Worm (Caenorhabditis elegans) whole organism, L4/young adult: ENCODE data around the gene clec-230.
"Not testable (repeated sequence)": the region's sequence is repeated elsewhere in the genome, so short reads cannot be mapped to it uniquely, and the experiment has no call there.

ENCODE experiments used
- W03F9.2 ChIP-seq: fragments of 150-350 bp; optimal IDR thresholded peaks from 2 replicates; lab custom pipeline; 2014; ENCODE audit warnings: missing biosample characterization, missing genetic modification characterization
- dao-5 ChIP-seq: sonication (generic microtip); optimal IDR thresholded peaks from 2 replicates; lab custom pipeline; 2016; ENCODE audit warnings: missing genotype, missing genetic modification characterization, moderate library complexity, missing compliant biosample characterization
- him-1 ChIP-seq: sonication (generic microtip); optimal IDR thresholded peaks from 2 replicates; lab custom pipeline; 2016; ENCODE audit warnings: missing genotype, missing genetic modification reagents, missing genetic modification characterization, missing compliant biosample characterization

The clec-230 gene

DNA sequence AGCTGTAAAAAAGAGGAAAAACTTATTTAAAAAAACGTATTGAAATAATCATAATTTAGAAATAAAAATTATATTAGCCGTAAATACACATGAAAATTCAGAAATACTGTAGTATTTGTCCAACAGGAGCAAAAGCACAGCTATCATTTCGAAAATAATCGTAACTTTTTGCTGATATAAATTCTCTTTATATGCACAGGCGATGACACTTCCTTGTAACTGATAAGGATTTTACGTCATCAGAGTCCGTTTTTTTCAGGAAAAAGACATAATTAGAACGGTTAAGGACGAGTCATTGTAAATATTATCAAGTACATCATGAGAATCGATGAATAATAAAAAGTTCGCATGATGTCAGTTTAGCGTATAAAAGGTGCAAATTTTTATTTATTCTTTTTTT, 25.5 kb downstream of the clec-230 start:
- TF ChIP-seq dao-5 (tag; lab: Kevin White, UChicago): no peak
- TF ChIP-seq him-1 (tag; lab: Kevin White, UChicago): no peak
- TF ChIP-seq W03F9.2 (tag; lab: Kevin White, UChicago): no peak

DNA sequence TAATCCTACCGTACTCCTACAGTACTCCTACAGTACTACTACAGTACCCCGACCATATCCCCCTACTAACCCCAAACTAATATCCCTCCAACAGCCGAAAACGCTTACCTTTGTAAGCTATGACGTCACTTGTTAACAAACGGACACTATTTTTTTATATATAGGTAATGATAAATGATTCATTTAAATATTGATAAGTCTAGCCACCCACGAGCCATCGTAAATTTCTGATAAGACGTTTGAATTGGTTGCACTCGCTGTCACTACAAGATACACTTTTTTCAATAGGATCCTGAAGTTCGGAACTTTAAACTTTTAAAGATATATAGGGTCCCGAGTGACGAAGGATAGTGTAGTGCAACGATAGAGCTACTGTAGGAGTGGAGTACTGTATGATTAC, 26.3 kb downstream of the clec-230 start, which contains the start of gene nhr-247:
Gene nhr-247, plus strand, starts transcription at position 330 of the 400 bp plus-strand sequence.
- TF ChIP-seq dao-5, him-1, W03F9.2 (tag; lab: Kevin White, UChicago): not testable (repeated sequence)

DNA sequence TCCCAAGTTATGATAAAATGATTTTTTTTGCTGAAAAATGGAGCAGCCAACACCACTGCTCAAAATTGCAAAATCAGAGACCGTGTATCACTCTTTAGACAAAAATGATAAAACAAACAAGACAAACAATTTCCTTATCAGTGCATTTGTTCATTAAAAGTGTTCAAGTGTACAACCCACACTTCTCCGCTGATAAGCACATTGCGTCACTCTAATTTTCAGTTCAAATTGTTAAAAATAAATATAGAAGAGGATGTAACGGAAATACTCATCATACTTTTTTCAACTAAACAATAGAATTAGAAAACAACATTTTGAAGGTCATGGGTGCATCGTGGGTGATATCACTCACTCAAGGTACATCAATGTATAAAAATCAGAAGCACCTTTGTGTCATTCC, 30.3 kb downstream of the clec-230 start, which contains the start of gene nhr-291:
Gene nhr-291, plus strand, starts transcription at position 324 of the 400 bp plus-strand sequence.
- TF ChIP-seq dao-5 (tag; lab: Kevin White, UChicago): no peak
- TF ChIP-seq W03F9.2 (tag; lab: Kevin White, UChicago): no peak
- no peak for TF ChIP-seq him-1 (tag; lab: Kevin White, UChicago)

DNA sequence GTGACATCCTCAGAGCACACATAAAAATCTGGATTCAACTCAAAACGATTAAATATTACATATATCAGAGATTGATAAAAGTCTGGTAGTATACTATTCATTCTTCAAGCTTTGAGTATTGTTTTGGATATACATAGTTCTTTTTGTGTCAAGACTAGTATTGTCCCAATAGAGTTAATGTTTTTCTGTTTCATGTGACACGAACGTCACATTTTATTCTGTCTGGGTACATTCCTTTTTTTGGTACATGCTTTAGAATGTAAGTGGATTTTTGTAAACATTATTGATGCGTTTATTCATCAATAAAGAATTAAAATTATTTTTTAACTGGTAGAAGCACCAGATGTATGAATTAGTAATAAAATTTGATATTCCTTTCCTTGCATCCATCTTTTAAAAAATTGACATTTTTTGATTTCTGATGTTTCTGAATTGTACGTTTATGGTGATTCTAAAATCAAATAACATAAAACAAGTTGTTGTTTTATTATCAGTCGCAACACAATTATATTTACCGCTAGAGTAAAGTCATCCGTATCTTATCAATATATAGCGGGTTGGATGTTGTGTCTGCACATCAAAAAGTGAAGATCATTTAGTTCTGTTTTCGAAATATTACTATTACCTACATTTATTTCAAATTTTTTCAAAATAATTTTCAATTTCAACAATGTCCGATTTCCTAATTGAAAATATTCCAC, 33.0 kb downstream of the clec-230 start, which contains the start of the genes srt-22 and nhr-246:
Gene srt-22, minus strand, starts transcription at position 101 of the 701 bp plus-strand sequence.
Gene nhr-246, plus strand, starts transcription at position 651 of the 701 bp plus-strand sequence.
- TF ChIP-seq W03F9.2 (tag; lab: Kevin White, UChicago): no peak
- TF ChIP-seq him-1 (tag; lab: Kevin White, UChicago): no peak
- TF ChIP-seq dao-5 (tag; lab: Kevin White, UChicago): no peak

DNA sequence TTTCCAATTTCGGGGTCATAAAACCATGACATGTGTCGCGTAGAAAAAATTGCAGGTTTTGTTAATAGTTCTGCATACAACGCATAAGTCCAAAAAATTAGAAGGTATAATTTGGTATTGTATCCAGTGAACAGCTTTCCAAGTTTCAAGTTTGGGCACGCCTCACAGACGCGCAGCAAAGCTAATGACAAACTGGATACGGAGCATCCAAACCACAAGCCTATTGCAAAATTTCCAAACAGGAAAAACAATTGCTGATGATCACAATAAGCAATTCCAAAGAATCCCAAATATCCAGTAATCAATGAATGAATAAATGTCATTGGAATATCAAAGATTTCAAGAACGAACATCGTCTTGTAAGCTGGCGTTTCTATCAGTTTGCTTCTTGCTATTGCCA, 35.4 kb downstream of the clec-230 start:
- TF ChIP-seq dao-5 (tag; lab: Kevin White, UChicago) (no peak), him-1 (tag; lab: Kevin White, UChicago) (no peak)

DNA sequence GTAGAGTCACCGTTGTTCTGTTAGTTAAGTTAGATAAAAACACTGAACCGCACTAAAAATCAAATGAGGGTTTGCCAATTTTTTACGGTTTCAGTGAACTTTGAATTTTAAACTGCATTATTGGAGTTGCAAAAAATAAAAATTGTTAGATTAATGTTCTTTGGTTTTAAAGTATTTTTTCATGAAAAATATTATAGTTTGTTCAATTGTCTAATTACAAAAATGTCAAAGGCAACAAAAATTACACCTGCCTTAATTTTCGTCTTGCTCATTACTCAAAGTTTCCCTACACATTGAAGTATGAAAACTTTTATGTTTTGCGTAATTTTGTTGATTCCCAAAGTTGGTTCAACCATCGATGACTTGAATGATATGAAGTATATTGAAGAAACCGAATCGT, 38.2 kb downstream of the clec-230 start, which contains the start of gene irld-62:
Gene irld-62, plus strand, starts transcription at position 301 of the 400 bp plus-strand sequence.
- TF ChIP-seq W03F9.2 (tag; lab: Kevin White, UChicago): no peak
- TF ChIP-seq him-1 (tag; lab: Kevin White, UChicago): no peak
- TF ChIP-seq dao-5 (tag; lab: Kevin White, UChicago): no peak

DNA sequence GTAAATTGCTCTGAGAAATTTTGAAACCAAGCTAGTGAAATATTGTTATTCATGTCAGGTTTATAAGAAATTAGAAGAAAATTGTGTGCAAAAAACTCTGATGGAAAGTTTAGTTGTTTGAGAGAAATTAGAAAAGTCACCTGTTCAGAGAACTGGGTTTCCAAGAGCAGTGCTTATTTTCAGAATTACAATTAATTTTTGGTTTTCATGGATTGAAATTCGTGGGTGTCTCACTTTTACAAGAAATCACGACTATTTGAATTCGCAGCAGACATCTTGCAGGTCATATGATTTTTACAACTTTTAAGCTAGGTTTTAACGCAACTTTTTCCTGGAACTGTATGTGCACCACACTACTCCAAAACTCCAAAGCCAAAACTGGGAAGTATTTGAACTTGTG, 39.9 kb downstream of the clec-230 start, which contains the start of gene srz-10:
Gene srz-10, minus strand, starts transcription at position 88 of the 400 bp plus-strand sequence.
- TF ChIP-seq dao-5 (tag; lab: Kevin White, UChicago) (no peak), him-1 (tag; lab: Kevin White, UChicago) (no peak), W03F9.2 (tag; lab: Kevin White, UChicago) (no peak)

DNA sequence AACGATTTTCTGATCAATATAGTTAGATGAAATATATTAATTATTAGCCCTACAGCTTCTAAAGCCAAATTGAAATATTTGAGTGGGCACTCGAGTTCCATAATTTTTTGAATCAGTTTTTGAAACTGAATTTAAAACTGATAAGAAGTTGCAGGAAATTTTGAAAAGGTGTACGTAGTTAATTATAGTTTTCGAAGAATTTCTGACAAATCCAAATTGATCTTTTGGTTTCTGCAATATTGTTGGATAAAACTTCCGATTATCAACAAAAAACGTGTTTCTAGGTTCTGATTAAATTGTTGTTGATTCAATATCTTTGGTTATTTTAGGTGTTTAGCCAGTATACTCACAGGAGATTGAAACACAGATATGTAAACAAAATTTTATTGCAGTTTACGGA, 42.2 kb downstream of the clec-230 start, which contains the start of gene T26H8.4:
Gene T26H8.4, minus strand, starts transcription at position 101 of the 400 bp plus-strand sequence.
- TF ChIP-seq him-1 (tag; lab: Kevin White, UChicago) (no peak), dao-5 (tag; lab: Kevin White, UChicago) (no peak), W03F9.2 (tag; lab: Kevin White, UChicago) (no peak)

DNA sequence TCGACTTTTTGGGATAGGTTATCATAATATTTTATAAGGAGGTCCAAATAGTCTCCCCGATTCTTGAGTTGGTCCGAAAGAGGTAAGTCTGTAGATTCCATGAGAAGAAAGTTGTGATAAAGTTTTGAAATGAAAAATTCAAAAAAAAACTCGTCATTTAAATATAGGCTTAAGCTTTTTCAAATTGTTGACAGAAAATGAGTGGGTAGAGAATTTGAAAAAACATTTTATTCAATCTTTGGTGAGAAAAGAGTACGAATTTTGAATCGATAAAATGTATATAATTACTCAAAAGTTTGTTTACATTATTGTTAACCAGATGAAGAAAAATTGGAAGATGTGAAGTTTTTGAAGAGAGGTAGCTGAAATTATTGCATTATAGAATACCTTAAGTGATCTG, 43.4 kb downstream of the clec-230 start, which contains the start of gene T26H8.5:
Gene T26H8.5, minus strand, starts transcription at position 101 of the 400 bp plus-strand sequence.
- no peak for TF ChIP-seq dao-5 (tag; lab: Kevin White, UChicago)
- no peak for TF ChIP-seq him-1 (tag; lab: Kevin White, UChicago)
- TF ChIP-seq W03F9.2 (tag; lab: Kevin White, UChicago): no peak

DNA sequence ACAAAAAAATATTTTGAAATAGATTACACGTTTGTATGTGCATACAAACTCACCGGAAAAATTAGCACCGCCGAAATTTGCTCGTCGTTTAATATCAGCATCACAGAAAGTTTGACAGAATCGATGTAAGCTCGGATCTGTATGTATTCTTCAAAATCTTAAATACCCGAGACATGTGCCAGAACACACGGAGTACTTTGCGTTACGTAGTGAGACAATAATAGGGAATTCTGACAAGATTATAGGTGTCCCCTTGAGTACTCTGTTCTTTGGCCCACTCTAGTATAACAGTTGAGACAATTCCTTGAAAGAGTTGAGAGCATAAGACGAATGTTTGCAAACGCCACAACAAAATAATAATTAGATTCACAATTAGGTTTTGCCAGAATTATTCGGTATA, 45.3 kb downstream of the clec-230 start, which contains the start of gene srx-48:
Gene srx-48, minus strand, starts transcription at position 101 of the 400 bp plus-strand sequence.
- no peak for TF ChIP-seq him-1 (tag; lab: Kevin White, UChicago)
- no peak for TF ChIP-seq dao-5 (tag; lab: Kevin White, UChicago)
- TF ChIP-seq W03F9.2 (tag; lab: Kevin White, UChicago): no peak

DNA sequence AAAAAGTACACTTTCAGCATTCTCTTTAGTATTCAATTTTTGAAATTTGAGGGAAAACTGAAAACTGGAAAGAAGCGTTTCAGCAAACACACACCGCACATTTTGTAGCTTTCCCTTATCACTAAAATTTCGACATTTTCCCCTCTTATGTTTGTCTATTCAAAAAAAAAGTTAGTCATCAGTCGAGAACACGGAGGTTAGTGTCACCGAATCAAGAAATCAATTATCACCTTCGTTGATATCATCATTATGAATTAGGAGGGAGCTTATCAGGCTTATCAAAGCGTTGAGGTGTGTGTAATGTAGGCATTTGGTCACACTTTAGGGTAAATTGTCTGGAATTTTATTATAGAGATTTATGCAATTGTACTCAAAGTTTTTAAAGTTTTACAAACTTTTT, 50.3 kb downstream of the clec-230 start, which contains the start of gene cpr-3:
Gene cpr-3, minus strand, starts transcription at position 104 of the 400 bp plus-strand sequence.
- TF ChIP-seq W03F9.2 (tag; lab: Kevin White, UChicago) (no peak), him-1 (tag; lab: Kevin White, UChicago) (no peak), dao-5 (tag; lab: Kevin White, UChicago) (no peak)
